Worm (Caenorhabditis elegans): ENCODE data around the gene nhr-281.

- TF ChIP-seq F33H1.4 (GFP tag; IDR thresholded peaks at IDR 0.05) = no peak
- no peak for TF ChIP-seq lin-35 (GFP tag; optimal IDR thresholded peaks at IDR 0.05)
- TF ChIP-seq mxl-1 (tag; optimal IDR thresholded peaks at IDR 0.05) = no peak
- TF ChIP-seq hsf-1 (GFP tag; IDR thresholded peaks at IDR 0.05) = no peak
- TF ChIP-seq hmg-20 (GFP tag; IDR thresholded peaks at IDR 0.05) = no peak
- TF ChIP-seq madf-6 (GFP tag; IDR thresholded peaks at IDR 0.05) = no peak
- no peak for TF ChIP-seq athp-1 (tag; optimal IDR thresholded peaks at IDR 0.05)
- TF ChIP-seq lir-1 (GFP tag; conservative IDR thresholded peaks at IDR 0.05) = no peak
- TF ChIP-seq Y95B8A.8 (GFP tag; IDR thresholded peaks at IDR 0.05) = no peak
- no peak for TF ChIP-seq Y56A3A.18 (GFP tag; IDR thresholded peaks at IDR 0.05)
- TF ChIP-seq akir-1 (GFP tag; optimal IDR thresholded peaks at IDR 0.05) = no peak
- no peak for TF ChIP-seq B0019.2 (GFP tag; conservative IDR thresholded peaks at IDR 0.05)
- no peak for TF ChIP-seq him-1 (tag; optimal IDR thresholded peaks at IDR 0.05)
These were observed 22.3 kb downstream of the nhr-281 start for ce11 chrX:14090990-14091389.

All from whole organism, young adult.